Fruit fly (Drosophila melanogaster): Measurements from ENCODE around the gene CG12147.

The CG12147 gene

DNA sequence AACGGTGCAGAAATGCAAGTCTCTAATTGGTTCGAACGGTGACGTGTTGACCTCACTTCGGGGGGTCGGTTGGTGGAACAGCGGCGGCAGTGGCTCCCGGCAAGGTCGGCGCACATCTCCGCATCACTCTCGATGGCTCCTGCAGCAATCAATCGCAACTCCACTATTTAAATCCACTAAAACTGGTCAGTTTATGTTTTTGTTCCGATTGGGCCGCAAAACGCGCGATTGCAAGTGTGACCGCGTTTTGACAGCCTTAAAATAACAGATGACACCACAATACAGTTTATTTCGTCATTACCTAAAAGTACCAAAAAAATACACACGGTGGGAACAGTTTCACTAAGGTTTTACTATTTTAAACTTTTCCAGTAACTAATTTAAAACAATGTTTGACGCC is 37.4 kb upstream of the CG12147 start, which contains the start of gene PEK:
TSS of gene PEK (minus strand) at position 273 of the 400 bp plus-strand sequence.
- TF ChIP-seq CG13204 (GFP tag; optimal IDR thresholded peaks at IDR 0.05) (no peak), CG8301 (tag; optimal IDR thresholded peaks at IDR 0.05) (no peak), CG8159 (tag; optimal IDR thresholded peaks at IDR 0.05) (no peak), CG4496 (GFP tag; IDR thresholded peaks at IDR 0.05) (no peak), gl (tag; optimal IDR thresholded peaks at IDR 0.05) (no peak), rn (GFP tag; IDR thresholded peaks at IDR 0.05) (no peak), CG9948 (tag; optimal IDR thresholded peaks at IDR 0.05) (no peak), CG17806 (tag; optimal IDR thresholded peaks at IDR 0.05) (no peak), CG15710 (tag; optimal IDR thresholded peaks at IDR 0.05) (no peak), CG12605 (GFP tag; IDR thresholded peaks at IDR 0.05) (no peak), CG10348 (GFP tag; IDR thresholded peaks at IDR 0.05) (no peak), Pif1B (GFP tag; optimal IDR thresholded peaks at IDR 0.05) (no peak), Ets98B (GFP tag; IDR thresholded peaks at IDR 0.05) (no peak), CG14655 (GFP tag; optimal IDR thresholded peaks at IDR 0.05) (no peak), Snoo (tag; optimal IDR thresholded peaks at IDR 0.05) (no peak), D1 (tag; optimal IDR thresholded peaks at IDR 0.05) (no peak), CG34367 (tag; optimal IDR thresholded peaks at IDR 0.05) (no peak), EcR (GFP tag; optimal IDR thresholded peaks at IDR 0.05) (no peak)

DNA sequence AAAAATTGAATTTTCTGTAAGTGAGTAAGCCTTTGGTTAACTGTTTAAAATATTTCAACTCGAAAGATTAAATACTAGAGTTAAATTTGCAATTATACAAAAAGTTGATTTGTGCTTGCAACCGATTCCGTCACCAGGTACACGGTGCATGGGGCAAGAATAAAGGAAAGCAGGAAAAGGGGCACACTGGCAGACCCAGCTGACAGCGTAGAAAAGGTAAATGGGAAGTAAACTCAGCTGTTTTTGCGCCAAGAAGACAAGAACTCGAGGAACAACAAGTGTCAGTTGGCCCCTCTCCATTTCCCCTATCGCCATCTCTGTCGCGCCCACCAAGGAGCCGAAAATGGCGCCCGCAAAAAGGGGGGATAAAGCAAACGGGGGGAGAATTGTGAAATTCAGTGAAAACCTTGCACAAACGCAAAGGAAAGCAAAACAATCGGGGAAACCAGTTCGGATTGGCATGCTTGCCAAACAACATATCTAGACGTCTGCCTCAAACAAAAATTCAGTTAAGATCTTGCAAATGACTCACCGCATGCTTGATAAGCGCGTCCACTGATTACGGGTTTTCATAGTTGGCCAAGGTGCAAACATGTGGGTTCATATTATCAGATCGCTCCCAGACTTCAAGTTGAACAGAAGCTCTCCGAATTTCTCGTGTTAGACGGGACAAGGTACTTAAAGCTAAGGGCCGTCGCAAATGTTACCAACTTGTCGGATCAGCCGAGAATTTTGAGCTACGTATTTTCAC is 36.3 kb upstream of the CG12147 start:
- TF ChIP-seq CG12605 (GFP tag; IDR thresholded peaks at IDR 0.05) (peak; percentile 92), CG8159 (tag; optimal IDR thresholded peaks at IDR 0.05) (peak; percentile 16), Ets98B (GFP tag; IDR thresholded peaks at IDR 0.05) (no peak; the same call in 1 of the 2 replicates)

DNA sequence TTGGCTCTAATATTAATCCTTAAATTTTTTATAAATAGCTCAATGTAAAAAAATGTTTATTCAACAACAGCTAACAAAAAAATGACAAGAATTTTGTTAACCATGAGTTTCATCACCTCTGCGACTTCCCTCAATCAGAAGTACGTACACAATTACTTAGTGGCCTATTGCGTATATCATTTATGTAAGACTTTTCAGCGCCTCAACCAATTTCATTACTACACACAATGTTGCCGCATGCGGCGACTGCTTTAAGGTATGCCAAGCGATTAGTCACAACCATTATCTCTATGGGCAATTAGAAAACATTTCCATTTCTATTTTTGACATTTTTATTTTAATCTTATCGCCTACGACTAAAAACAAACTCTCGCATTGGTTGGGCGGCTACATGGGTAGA is 31.6 kb upstream of the CG12147 start:
- no peak for TF ChIP-seq CG14655 (GFP tag; optimal IDR thresholded peaks at IDR 0.05)
- no peak for TF ChIP-seq CG10348 (GFP tag; IDR thresholded peaks at IDR 0.05)
- no peak for TF ChIP-seq CG34367 (tag; optimal IDR thresholded peaks at IDR 0.05)
- TF ChIP-seq CG12605 (GFP tag; IDR thresholded peaks at IDR 0.05), result no peak

DNA sequence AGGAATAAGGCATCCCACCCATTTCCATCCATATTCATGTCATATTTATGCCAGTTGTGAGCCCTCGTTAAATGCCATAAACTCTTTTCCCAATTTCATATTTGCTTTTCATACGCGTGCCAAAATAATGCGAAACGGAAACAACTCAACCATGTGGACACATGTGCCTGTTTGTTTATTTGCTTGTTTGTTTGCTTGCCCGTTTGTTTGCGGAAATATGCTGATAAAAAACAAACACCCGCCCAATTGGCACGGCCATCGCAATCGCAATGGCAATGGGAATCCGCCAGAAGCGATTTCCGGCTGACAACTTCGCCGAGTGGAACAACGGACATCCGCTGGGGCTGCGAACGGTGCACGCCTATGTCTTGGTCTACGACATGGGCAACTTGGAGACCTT is 27.3 kb upstream of the CG12147 start:
- TF ChIP-seq rn (GFP tag; IDR thresholded peaks at IDR 0.05) (no peak), Pif1B (GFP tag; optimal IDR thresholded peaks at IDR 0.05) (no peak), CG9948 (tag; optimal IDR thresholded peaks at IDR 0.05) (no peak), Ets98B (GFP tag; IDR thresholded peaks at IDR 0.05) (no peak), gl (tag; optimal IDR thresholded peaks at IDR 0.05) (no peak), EcR (GFP tag; optimal IDR thresholded peaks at IDR 0.05) (no peak), Snoo (tag; optimal IDR thresholded peaks at IDR 0.05) (no peak), CG12605 (GFP tag; IDR thresholded peaks at IDR 0.05) (no peak)

DNA sequence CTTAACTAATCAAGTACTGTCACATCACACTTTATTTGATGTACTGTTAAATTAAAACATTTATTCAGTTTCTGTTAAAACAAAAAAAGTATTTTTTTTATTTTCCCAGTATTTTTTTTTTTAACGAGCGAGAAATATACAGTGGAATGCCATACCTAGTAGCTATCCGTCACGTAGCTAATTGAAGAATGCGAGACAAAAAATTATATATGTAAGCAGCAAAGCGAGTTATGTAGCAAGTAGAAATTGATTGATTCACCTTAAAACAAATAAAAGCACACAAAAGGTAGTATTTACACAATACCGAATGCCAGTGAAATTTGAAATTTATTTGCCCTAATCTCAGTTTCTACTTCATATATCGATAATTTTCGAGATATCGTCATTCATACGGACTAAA is 11.7 kb upstream of the CG12147 start:
- no peak for TF ChIP-seq CG14655 (GFP tag; optimal IDR thresholded peaks at IDR 0.05)
- TF ChIP-seq CG4496 (GFP tag; IDR thresholded peaks at IDR 0.05), result no peak
- TF ChIP-seq CG34367 (tag; optimal IDR thresholded peaks at IDR 0.05), result no peak
- no peak for TF ChIP-seq rn (GFP tag; IDR thresholded peaks at IDR 0.05)
- no peak for TF ChIP-seq EcR (GFP tag; optimal IDR thresholded peaks at IDR 0.05)
- TF ChIP-seq CG9948 (tag; optimal IDR thresholded peaks at IDR 0.05), result no peak
- TF ChIP-seq CG32121 (GFP tag; IDR thresholded peaks at IDR 0.05), result no peak
- TF ChIP-seq fd96Ca (GFP tag; IDR thresholded peaks at IDR 0.05), result no peak
- TF ChIP-seq CG15710 (tag; optimal IDR thresholded peaks at IDR 0.05), result no peak
- TF ChIP-seq CG10348 (GFP tag; IDR thresholded peaks at IDR 0.05), result no peak
- TF ChIP-seq CG8301 (tag; optimal IDR thresholded peaks at IDR 0.05), result no peak
- TF ChIP-seq CG8159 (tag; optimal IDR thresholded peaks at IDR 0.05), result no peak
- TF ChIP-seq CG12605 (GFP tag; IDR thresholded peaks at IDR 0.05), result no peak
- TF ChIP-seq D1 (tag; optimal IDR thresholded peaks at IDR 0.05), result no peak
- no peak for TF ChIP-seq gl (tag; optimal IDR thresholded peaks at IDR 0.05)

DNA sequence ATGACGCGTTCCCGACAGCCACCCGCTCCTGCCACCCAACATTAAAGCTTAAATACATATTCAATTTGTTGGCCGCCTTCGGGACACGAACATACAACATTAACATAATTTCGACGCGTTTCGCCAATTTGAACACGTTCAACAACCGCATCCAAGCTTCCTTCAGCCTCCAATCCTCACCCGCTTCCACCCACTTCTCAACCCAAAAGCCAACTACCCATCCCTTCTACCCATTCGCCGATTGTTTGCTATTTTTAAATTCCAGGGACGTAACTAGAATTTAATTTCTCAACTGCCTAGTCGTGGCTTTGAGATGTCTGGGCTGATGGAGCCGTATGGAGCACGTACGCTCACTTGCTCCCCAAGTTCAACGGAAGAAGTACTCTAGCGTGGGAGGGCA is 2.7 kb upstream of the CG12147 start:
- TF ChIP-seq D1 (tag; optimal IDR thresholded peaks at IDR 0.05), result no peak
- TF ChIP-seq CG15710 (tag; optimal IDR thresholded peaks at IDR 0.05), result no peak
- no peak for TF ChIP-seq EcR (GFP tag; optimal IDR thresholded peaks at IDR 0.05)
- TF ChIP-seq CG13204 (GFP tag; optimal IDR thresholded peaks at IDR 0.05), result no peak
- no peak for TF ChIP-seq CG34367 (tag; optimal IDR thresholded peaks at IDR 0.05)
- no peak for TF ChIP-seq Ets98B (GFP tag; IDR thresholded peaks at IDR 0.05)
- no peak for TF ChIP-seq CG10348 (GFP tag; IDR thresholded peaks at IDR 0.05)
- no peak for TF ChIP-seq rn (GFP tag; IDR thresholded peaks at IDR 0.05)
- no peak for TF ChIP-seq CG12605 (GFP tag; IDR thresholded peaks at IDR 0.05)
- no peak for TF ChIP-seq CG9948 (tag; optimal IDR thresholded peaks at IDR 0.05)

DNA sequence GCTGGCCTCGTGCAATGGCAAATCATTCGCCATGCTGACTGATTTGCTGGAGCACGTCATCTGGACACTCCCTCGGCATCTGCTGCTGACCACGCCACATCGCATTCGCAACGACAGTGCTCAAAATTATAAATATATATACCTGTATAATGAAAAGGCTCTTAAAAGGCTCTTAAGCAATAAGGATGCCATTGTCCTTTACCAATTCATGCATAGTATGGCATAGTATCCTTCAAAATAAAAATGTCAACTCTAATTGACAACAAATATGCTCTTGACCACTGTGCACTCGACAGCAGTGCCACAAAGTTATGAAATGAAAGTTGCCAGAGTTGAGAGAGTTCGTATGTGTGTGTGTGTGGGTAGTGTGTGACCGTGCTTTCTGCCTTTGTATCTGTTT is 4.9 kb downstream of the CG12147 start:
- no peak for TF ChIP-seq CG34367 (tag; optimal IDR thresholded peaks at IDR 0.05)
- no peak for TF ChIP-seq Pif1B (GFP tag; optimal IDR thresholded peaks at IDR 0.05)
- TF ChIP-seq CG8301 (tag; optimal IDR thresholded peaks at IDR 0.05), result no peak
- TF ChIP-seq Snoo (tag; optimal IDR thresholded peaks at IDR 0.05), result no peak
- TF ChIP-seq gl (tag; optimal IDR thresholded peaks at IDR 0.05), result no peak
- TF ChIP-seq fd96Ca (GFP tag; IDR thresholded peaks at IDR 0.05), result no peak; the same call in 2 of the 3 replicates
- peak; percentile 11 for TF ChIP-seq CG14655 (GFP tag; optimal IDR thresholded peaks at IDR 0.05)
- TF ChIP-seq Ets98B (GFP tag; IDR thresholded peaks at IDR 0.05), result peak; percentile 50; the same call in 1 of the 2 replicates
- peak; percentile 3 for TF ChIP-seq CG8159 (tag; optimal IDR thresholded peaks at IDR 0.05)
- TF ChIP-seq CG4496 (GFP tag; IDR thresholded peaks at IDR 0.05), result peak; percentile 59; the same call in 1 of the 3 replicates

Data from whole organism, pupa.